Fruit fly (Drosophila melanogaster): ENCODE data around the gene CDase.

The CDase gene

DNA sequence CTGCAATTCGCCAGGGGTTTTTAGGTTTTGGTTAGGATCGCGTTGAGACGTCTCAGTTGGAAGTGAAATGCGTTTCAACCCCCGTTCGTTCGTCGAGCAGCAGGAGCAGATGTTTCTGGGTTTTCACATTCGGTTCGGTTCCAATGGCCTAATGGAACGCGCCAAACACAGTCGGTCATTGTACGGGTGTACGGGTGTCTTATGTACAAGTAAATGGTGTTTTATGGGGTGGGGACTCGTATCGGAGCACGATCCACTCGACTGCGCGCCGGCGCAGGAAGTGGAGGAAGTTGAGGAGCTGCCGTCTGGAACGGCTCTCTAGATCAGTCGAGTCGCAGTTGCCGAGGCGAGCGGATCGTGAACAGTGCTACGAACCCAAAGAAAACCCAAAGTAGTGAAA lies 17.0 kb downstream of the CDase start, which contains the start of gene spdo:
Gene spdo, plus strand, starts transcription at position 318 of the 400 bp plus-strand sequence.
- TF ChIP-seq Vsx2 (GFP tag; optimal IDR thresholded peaks at IDR 0.05; ENCODE audit: partially characterized antibody) = no peak
- no peak for TF ChIP-seq OdsH (GFP tag; optimal IDR thresholded peaks at IDR 0.05)
- TF ChIP-seq dsf (GFP tag; optimal IDR thresholded peaks at IDR 0.05; ENCODE audit: borderline replicate concordance) = no peak
- no peak for TF ChIP-seq foxo (GFP tag; optimal IDR thresholded peaks at IDR 0.05)
- TF ChIP-seq Hnf4 (GFP tag; optimal IDR thresholded peaks at IDR 0.05) = no peak
- no peak for TF ChIP-seq pan (optimal IDR thresholded peaks at IDR 0.05)
- no peak for TF ChIP-seq Dfd (GFP tag; optimal IDR thresholded peaks at IDR 0.05)
- TF ChIP-seq Dif (GFP tag; optimal IDR thresholded peaks at IDR 0.05; ENCODE audit: partially characterized antibody) = no peak

DNA sequence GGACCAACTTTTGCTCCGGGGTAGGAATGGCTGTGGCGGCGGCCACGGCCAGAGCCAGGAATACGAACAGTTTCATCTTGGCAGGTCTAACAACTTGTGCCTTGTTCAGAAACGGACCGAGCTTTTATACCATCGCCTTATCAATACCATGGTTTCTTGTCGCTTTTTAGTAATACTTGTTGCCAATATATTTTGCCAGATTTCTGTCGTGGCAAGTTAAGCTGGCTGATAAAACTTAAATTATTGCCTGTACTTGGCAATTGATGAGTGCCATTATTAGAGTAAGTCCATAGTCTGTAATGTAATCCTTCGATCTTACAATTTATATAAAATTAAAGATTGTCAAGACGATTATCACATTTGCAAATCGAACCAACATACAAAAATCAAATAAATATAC lies 28.5 kb downstream of the CDase start, which contains the start of gene Jon99Fii:
Gene Jon99Fii, minus strand, starts transcription at position 101 of the 400 bp plus-strand sequence.
- TF ChIP-seq sage (GFP tag; optimal IDR thresholded peaks at IDR 0.05) = no peak
- TF ChIP-seq Vsx2 (GFP tag; optimal IDR thresholded peaks at IDR 0.05; ENCODE audit: partially characterized antibody) = no peak
- no peak for TF ChIP-seq CrebA (GFP tag; optimal IDR thresholded peaks at IDR 0.05; ENCODE audit: borderline replicate concordance)
- no peak for TF ChIP-seq Hr83 (GFP tag; optimal IDR thresholded peaks at IDR 0.05; ENCODE audit: poor library complexity, severe bottlenecking)
- TF ChIP-seq HLH106 (tag; optimal IDR thresholded peaks at IDR 0.05) = no peak
- TF ChIP-seq rgr (GFP tag; optimal IDR thresholded peaks at IDR 0.05) = no peak
- TF ChIP-seq OdsH (GFP tag; optimal IDR thresholded peaks at IDR 0.05) = no peak

DNA sequence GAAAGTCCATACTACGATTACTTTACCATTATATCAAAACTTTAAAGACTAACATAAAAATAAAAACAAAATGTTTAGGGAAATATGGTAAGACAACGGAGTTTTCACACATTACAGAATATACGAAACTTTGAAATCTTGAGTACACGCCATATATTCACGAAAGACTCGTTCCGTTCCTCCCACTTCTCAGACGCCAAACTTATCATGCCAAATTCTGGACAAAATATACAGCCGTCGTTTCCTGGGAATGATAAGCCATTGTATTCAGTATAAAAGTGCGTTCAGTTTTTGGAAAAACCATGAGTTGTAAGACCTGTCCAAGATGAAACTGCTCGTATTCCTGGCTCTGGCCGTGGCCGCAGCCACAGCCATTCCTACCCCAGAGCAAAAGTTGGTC lies 29.3 kb downstream of the CDase start, which contains the start of gene Jon99Fi:
Gene Jon99Fi, plus strand, starts transcription at position 301 of the 400 bp plus-strand sequence.
- TF ChIP-seq foxo (GFP tag; optimal IDR thresholded peaks at IDR 0.05) (no peak), GATAd (GFP tag; optimal IDR thresholded peaks at IDR 0.05) (no peak), dl (GFP tag; optimal IDR thresholded peaks at IDR 0.05; ENCODE audit: insufficient read depth in 1 of 2, partially characterized antibody in 2 of 2) (no peak)

DNA sequence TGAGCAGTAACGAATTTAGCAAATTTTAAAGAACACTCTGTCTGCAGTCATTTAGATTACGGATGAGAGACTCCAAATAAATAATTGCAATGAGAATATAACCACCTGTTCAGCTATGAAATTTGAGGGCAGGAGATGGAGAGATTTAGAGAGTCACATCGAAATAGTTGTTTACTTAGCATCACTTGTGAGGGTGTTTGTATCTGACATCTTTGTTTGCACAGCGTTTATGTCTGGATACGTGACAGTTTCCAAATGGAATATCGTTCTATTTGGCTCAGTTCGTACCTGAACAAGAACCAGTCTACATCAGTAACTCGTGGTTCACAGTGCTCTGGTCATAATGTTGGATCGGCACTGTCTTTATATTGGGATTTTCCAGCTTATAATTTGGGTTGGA lies 30.5 kb downstream of the CDase start, which contains the start of gene PH4alphaSG2:
Gene PH4alphaSG2, plus strand, starts transcription at position 278 of the 400 bp plus-strand sequence.
- TF ChIP-seq h (GFP tag; optimal IDR thresholded peaks at IDR 0.05) (peak; percentile 84), brk (GFP tag; optimal IDR thresholded peaks at IDR 0.05) (no peak), ey (GFP tag; optimal IDR thresholded peaks at IDR 0.05) (no peak), OdsH (GFP tag; optimal IDR thresholded peaks at IDR 0.05) (peak; percentile 4)

DNA sequence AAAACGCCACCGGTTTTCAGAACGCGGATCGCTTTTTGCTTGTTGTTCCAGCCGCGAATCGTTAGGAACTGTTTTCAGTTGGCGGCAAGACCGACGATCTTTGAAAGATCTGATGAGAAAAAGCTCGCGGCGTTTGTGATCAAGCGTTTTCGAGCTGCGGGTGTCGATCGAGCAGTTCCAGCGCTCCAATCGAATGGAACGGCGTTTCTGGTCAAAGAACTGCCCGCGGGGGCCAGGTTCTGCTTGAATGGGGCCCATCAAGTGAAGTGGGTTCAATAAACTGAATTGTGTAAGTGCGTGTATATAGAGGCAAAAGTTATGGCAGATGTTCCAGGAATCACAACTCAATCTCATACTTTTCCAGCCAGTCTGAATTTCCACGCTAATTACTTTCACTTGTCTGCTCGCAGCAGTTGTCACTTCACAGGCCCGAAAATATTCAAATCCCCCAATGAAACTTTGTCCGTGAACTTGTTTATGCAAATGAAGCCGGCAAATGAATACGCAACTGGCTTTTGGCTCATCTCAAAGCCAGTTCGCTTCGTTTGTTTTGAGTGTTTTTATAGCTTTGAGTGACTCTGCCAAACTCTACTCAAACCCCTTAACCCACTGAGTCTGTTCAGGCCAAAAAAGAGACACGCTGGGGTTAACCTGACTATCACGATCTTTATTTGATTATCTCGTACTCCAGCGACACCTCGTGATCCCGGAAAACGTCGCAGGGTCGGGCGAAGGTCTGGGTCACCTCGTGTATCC lies 37.0 kb downstream of the CDase start, which contains the start of gene PH4alphaMP:
Gene PH4alphaMP, minus strand, starts transcription at position 51 of the 756 bp plus-strand sequence.
- TF ChIP-seq woc (GFP tag; optimal IDR thresholded peaks at IDR 0.05) = no peak
- no peak for TF ChIP-seq sage (GFP tag; optimal IDR thresholded peaks at IDR 0.05)
- no peak for TF ChIP-seq Myc (optimal IDR thresholded peaks at IDR 0.05)
- TF ChIP-seq h (GFP tag; optimal IDR thresholded peaks at IDR 0.05) = no peak
- TF ChIP-seq usp (GFP tag; optimal IDR thresholded peaks at IDR 0.05) = no peak
- TF ChIP-seq foxo (GFP tag; optimal IDR thresholded peaks at IDR 0.05) = no peak
- TF ChIP-seq Vsx2 (GFP tag; optimal IDR thresholded peaks at IDR 0.05; ENCODE audit: partially characterized antibody) = no peak
- TF ChIP-seq Rel (GFP tag; optimal IDR thresholded peaks at IDR 0.05) = no peak
- no peak for TF ChIP-seq Rel (tag; optimal IDR thresholded peaks at IDR 0.05)
- no peak for TF ChIP-seq pan (optimal IDR thresholded peaks at IDR 0.05)

DNA sequence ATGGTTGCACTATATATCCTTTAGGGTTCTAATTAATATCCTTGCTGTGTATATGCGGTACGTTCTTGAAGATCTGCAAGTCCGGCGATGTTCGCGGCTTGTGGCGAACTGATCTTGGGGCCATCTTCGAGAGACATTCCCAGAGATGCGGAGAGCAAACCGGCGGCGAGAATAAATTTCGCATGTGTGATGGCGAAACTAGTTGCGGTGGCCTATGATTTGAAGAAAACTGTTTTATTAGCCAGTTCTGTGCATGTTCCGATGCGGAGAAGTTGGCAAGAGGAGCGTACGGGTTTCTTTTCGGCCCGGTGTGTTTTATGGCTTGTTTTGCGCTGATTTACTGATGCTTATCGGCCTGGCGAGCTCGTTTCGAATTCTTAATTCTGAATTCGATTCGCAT lies 40.9 kb downstream of the CDase start, which contains the start of gene PH4alphaNE1:
Gene PH4alphaNE1, minus strand, starts transcription at position 101 of the 400 bp plus-strand sequence.
- TF ChIP-seq jim (GFP tag; optimal IDR thresholded peaks at IDR 0.05) (no peak), fru (GFP tag; optimal IDR thresholded peaks at IDR 0.05) (no peak), dmrt93B (GFP tag; optimal IDR thresholded peaks at IDR 0.05) (no peak), CG32264 (GFP tag; optimal IDR thresholded peaks at IDR 0.05) (no peak), Dif (GFP tag; optimal IDR thresholded peaks at IDR 0.05; ENCODE audit: partially characterized antibody) (no peak), sv (GFP tag; optimal IDR thresholded peaks at IDR 0.05) (no peak), Hr83 (GFP tag; optimal IDR thresholded peaks at IDR 0.05; ENCODE audit: poor library complexity, severe bottlenecking) (no peak), GATAd (GFP tag; optimal IDR thresholded peaks at IDR 0.05) (no peak), ey (GFP tag; optimal IDR thresholded peaks at IDR 0.05) (no peak), lola (GFP tag; optimal IDR thresholded peaks at IDR 0.05) (no peak), woc (GFP tag; optimal IDR thresholded peaks at IDR 0.05) (no peak), Hnf4 (GFP tag; optimal IDR thresholded peaks at IDR 0.05) (no peak), HLH106 (tag; optimal IDR thresholded peaks at IDR 0.05) (no peak), tai (GFP tag; optimal IDR thresholded peaks at IDR 0.05) (no peak), rgr (GFP tag; optimal IDR thresholded peaks at IDR 0.05) (no peak), Hr78 (GFP tag; optimal IDR thresholded peaks at IDR 0.05) (no peak), Abd-B (GFP tag; optimal IDR thresholded peaks at IDR 0.05) (no peak)
